Worm (Caenorhabditis elegans) whole organism, young adult: ENCODE measurements around the gene Y79H2A.12.

Source experiments
- D2030.7 ChIP-seq: fragments of 200-800 bp; sonication (Bioruptor generic); IDR thresholded peaks from 2 replicates; pipeline ENCODE4 v1.3.6; 2022; ENCODE audit warnings: missing genetic modification reagents, missing genetic modification characterization, missing compliant biosample characterization
- F10E7.11 ChIP-seq: sonication (generic microtip); optimal IDR thresholded peaks from 2 replicates; lab custom pipeline; 2017; ENCODE audit warnings: mild to moderate bottlenecking, missing genetic modification characterization, moderate library complexity, missing compliant biosample characterization
- ceh-27 ChIP-seq: fragments of 200-800 bp; sonication (Bioruptor generic); optimal IDR thresholded peaks from 2 replicates; lab custom pipeline; 2018; ENCODE audit warnings: mild to moderate bottlenecking, missing genetic modification characterization, moderate library complexity, missing compliant biosample characterization
- nhr-179 ChIP-seq: sonication (generic microtip); optimal IDR thresholded peaks from 2 replicates; lab custom pipeline; 2016; ENCODE audit warnings: mild to moderate bottlenecking, missing genetic modification characterization, missing compliant biosample characterization
- snpc-4 ChIP-seq, 5 experiments: fragments of 150-350 bp in 1 of 5; sonication (generic microtip) in 4 of 5; optimal IDR thresholded peaks; 2 replicates each; lab custom pipeline; 2014 to 2018; ENCODE audit warnings: missing genetic modification characterization in 5 of 5, missing biosample characterization in 3 of 5, antibody characterized with exemption in 2 of 5, mild to moderate bottlenecking in 2 of 5, missing compliant biosample characterization in 2 of 5, missing genotype in 2 of 5, moderate library complexity in 2 of 5, missing genetic modification reagents in 1 of 5
- ztf-18 ChIP-seq: sonication (generic microtip); optimal IDR thresholded peaks from 2 replicates; lab custom pipeline; 2016; ENCODE audit warnings: missing genotype, mild to moderate bottlenecking, missing genetic modification characterization, missing compliant biosample characterization
- ztf-25 ChIP-seq: fragments of 200-800 bp; sonication (Bioruptor generic); IDR thresholded peaks from 2 replicates; pipeline ENCODE4 v1.3.6; 2022; ENCODE audit warnings: missing genetic modification reagents, missing genetic modification characterization, missing compliant biosample characterization

DNA sequence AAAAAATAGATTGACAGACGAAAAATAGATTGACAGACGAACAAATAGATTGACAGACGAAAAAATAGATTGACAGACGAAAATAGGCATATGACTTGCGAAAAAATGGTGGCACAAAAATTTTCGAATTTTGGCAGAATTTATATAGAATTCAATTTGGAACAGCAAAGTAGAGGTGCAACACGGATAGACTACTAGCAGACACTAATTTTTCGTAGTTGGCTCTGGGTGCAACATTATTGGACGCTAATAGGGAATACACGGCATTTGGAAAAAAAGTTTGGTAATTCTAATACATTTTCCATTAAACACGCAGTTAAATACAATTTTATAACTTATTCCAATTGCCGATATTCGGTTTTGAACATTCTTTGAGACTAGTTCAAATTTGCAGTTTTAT lies 19.3 kb downstream of the Y79H2A.12 start:
- no peak for TF ChIP-seq ceh-27 (GFP tag; lab: Kevin White, UChicago)
- no peak for TF ChIP-seq nhr-179 (tag; lab: Kevin White, UChicago)
- no peak for TF ChIP-seq snpc-4 (GFP tag; optimal IDR thresholded peaks at IDR 0.05; lab: Kevin White, UChicago)
- TF ChIP-seq snpc-4 (tag; optimal IDR thresholded peaks at IDR 0.05; lab: Kevin White, UChicago), result no peak
- no peak for TF ChIP-seq F10E7.11 (tag; lab: Kevin White, UChicago)
- no peak for TF ChIP-seq ztf-18 (tag; lab: Kevin White, UChicago)
- no peak for TF ChIP-seq D2030.7
- no peak for TF ChIP-seq ztf-25 (GFP tag; lab: Robert Waterston, UW)
